Worm (Caenorhabditis elegans): ENCODE data around the gene F52E1.2.

Gene F52E1.2

DNA sequence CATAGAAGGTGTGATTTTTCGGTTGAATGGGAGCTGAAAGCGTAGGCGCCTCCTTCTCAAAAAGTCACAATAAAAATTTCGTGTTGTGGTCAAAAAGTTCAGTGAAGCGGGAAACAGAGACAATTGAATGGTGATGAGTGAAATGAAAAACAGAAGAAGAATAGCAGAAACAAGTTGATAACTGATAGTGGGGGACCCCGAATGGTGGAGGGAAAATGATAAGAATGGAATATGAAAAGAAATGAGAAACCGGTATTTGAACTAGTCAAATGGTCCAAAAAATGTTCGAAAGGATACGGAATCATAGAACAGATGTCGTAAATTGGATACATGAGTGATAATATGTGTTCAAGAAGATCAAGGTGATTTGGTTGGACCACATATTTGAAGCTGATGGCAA lies 6.1 kb upstream of the F52E1.2 start:
- TF ChIP-seq Y79H2A.3 (GFP tag; conservative IDR thresholded peaks at IDR 0.05), result no peak
- no peak for TF ChIP-seq lir-1 (GFP tag; conservative IDR thresholded peaks at IDR 0.05)
- TF ChIP-seq rpc-1 (optimal IDR thresholded peaks at IDR 0.05), result no peak
- no peak for TF ChIP-seq rpc-1 (tag; optimal IDR thresholded peaks at IDR 0.05)
- TF ChIP-seq F55B11.4 (tag; optimal IDR thresholded peaks at IDR 0.05; ENCODE audit: borderline replicate concordance, insufficient read depth), result no peak
- no peak for TF ChIP-seq tbp1 (GFP tag; optimal IDR thresholded peaks at IDR 0.05)
- no peak for TF ChIP-seq ztf-3 (GFP tag; optimal IDR thresholded peaks at IDR 0.05)
- no peak for TF ChIP-seq ztf-25 (GFP tag; IDR thresholded peaks at IDR 0.05)
- no peak for TF ChIP-seq atf-7 (tag; optimal IDR thresholded peaks at IDR 0.05)
- TF ChIP-seq pha-4 (tag; optimal IDR thresholded peaks at IDR 0.05), result no peak
- TF ChIP-seq ccch-3 (GFP tag; optimal IDR thresholded peaks at IDR 0.05), result no peak
- TF ChIP-seq snpc-1.3 (tag; optimal IDR thresholded peaks at IDR 0.05; ENCODE audit: insufficient read depth), result no peak
- TF ChIP-seq rcor-1 (GFP tag; IDR thresholded peaks at IDR 0.05), result no peak
- TF ChIP-seq lsy-27 (tag; optimal IDR thresholded peaks at IDR 0.05; ENCODE audit: borderline replicate concordance, insufficient read depth), result no peak
- no peak for TF ChIP-seq F52B5.7 (tag; optimal IDR thresholded peaks at IDR 0.05)
- TF ChIP-seq ets-4 (GFP tag; optimal IDR thresholded peaks at IDR 0.05), result no peak
- TF ChIP-seq sea-2 (GFP tag; IDR thresholded peaks at IDR 0.05), result no peak
- no peak for TF ChIP-seq unc-130 (GFP tag; optimal IDR thresholded peaks at IDR 0.05)

DNA sequence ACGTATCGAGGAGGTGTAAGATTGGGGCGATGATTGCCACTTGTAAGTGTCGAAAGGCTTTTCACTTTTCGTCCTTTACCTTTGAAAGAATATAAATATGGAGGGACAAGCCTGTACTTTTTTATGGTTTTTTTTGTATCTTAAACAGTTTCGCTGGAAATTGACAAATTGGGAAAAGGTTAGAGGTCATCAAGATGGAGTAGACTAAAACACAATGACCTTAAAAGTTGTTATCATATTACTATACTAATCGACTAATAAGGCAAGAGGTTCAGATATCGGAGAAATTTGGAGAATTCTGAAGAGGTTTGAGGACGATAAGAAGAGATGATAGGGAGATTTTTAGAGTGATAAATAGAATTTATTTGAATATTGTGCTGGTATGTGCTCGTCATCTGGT lies 4.2 kb upstream of the F52E1.2 start:
- TF ChIP-seq repo-1 (tag; optimal IDR thresholded peaks at IDR 0.05) (no peak), aptf-3 (GFP tag; IDR thresholded peaks at IDR 0.05) (no peak), lin-35 (GFP tag; optimal IDR thresholded peaks at IDR 0.05) (no peak), efl-1 (GFP tag; optimal IDR thresholded peaks at IDR 0.05) (no peak), ztf-28 (GFP tag; IDR thresholded peaks at IDR 0.05) (no peak), ztf-3 (GFP tag; optimal IDR thresholded peaks at IDR 0.05) (no peak), ztf-18 (tag; optimal IDR thresholded peaks at IDR 0.05) (no peak), athp-1 (tag; optimal IDR thresholded peaks at IDR 0.05) (no peak), egl-18 (GFP tag; IDR thresholded peaks at IDR 0.05) (no peak), F33H1.4 (GFP tag; IDR thresholded peaks at IDR 0.05) (no peak), ama-1 (optimal IDR thresholded peaks at IDR 0.05) (no peak), ama-1 (GFP tag; optimal IDR thresholded peaks at IDR 0.05) (no peak), attf-6 (GFP tag; IDR thresholded peaks at IDR 0.05) (no peak)

DNA sequence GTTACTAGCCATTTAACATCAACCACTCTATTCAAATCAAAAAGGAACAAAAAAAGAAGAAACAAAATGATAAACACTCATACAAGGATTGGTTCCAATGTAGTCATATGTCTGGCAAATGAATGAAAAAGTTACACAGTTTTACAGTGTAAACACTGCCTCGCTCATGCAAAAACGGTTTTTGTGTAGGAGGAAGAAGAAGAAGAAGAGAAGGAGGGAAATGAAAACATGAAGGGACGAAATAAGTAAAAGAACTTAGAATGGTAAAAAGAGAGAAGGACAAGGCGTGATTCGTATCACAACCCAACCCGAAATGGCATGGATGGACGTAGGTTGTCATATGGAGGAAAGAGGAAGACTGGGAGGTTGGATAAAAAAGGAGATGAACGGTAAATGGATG lies 3.5 kb upstream of the F52E1.2 start:
- TF ChIP-seq lin-40 (tag; optimal IDR thresholded peaks at IDR 0.05) (peak; percentile 2), akir-1 (GFP tag; optimal IDR thresholded peaks at IDR 0.05) (no peak)

DNA sequence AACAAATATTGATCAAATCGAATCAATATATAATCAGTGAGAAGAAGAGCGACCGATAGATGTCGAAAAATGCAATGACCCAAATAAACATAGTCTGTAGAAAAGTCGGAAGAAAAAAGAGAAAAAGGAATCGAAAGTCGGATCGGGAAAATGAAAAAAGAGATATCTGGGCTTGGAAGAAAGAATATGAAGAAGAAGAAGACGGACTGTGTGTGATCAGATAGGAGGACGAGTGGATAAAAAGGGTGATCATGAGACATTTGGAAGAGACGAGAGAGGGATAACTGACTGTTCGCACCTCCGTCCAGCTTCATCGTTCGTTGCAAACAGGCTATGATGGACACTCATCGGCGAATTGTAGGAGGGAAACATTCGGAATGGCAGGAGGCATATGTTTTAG lies 801 bp upstream of the F52E1.2 start:
- TF ChIP-seq let-526 (GFP tag; IDR thresholded peaks at IDR 0.05) (no peak), F10E7.11 (tag; optimal IDR thresholded peaks at IDR 0.05) (no peak), lin-40 (tag; optimal IDR thresholded peaks at IDR 0.05) (no peak), nfya-2 (GFP tag; IDR thresholded peaks at IDR 0.05) (no peak), lin-54 (GFP tag; optimal IDR thresholded peaks at IDR 0.05) (no peak), nhr-90 (tag; optimal IDR thresholded peaks at IDR 0.05) (no peak), Y95B8A.8 (GFP tag; IDR thresholded peaks at IDR 0.05) (no peak), snpc-1.3 (tag; optimal IDR thresholded peaks at IDR 0.05; ENCODE audit: insufficient read depth) (no peak), F37B4.10 (GFP tag; IDR thresholded peaks at IDR 0.05) (no peak), ztf-26 (tag; optimal IDR thresholded peaks at IDR 0.05) (no peak), K12H6.12 (tag; optimal IDR thresholded peaks at IDR 0.05) (no peak), die-1 (tag; optimal IDR thresholded peaks at IDR 0.05) (no peak), ceh-58 (GFP tag; IDR thresholded peaks at IDR 0.05) (no peak), mxl-1 (tag; optimal IDR thresholded peaks at IDR 0.05) (no peak), snpc-3.4 (tag; optimal IDR thresholded peaks at IDR 0.05) (no peak), hmg-20 (GFP tag; IDR thresholded peaks at IDR 0.05) (no peak), nhr-27 (tag; optimal IDR thresholded peaks at IDR 0.05) (no peak), egl-18 (GFP tag; IDR thresholded peaks at IDR 0.05) (no peak), K11D2.4 (GFP tag; IDR thresholded peaks at IDR 0.05) (no peak)
